Fruit fly (Drosophila melanogaster): ENCODE data around the gene CG17477.

Gene CG17477

dm6 chr3R:17115668-17116067 is 11.1 kb downstream of the CG17477 start (continued):
- TF ChIP-seq sqz (GFP tag; optimal IDR thresholded peaks at IDR 0.05) (peak; percentile 77), hb (GFP tag; IDR thresholded peaks at IDR 0.05; ENCODE audit: partially characterized antibody) (no peak), CG18599 (GFP tag; optimal IDR thresholded peaks at IDR 0.05) (peak; percentile 10), CG8388 (GFP tag; optimal IDR thresholded peaks at IDR 0.05) (no peak), corto (GFP tag; optimal IDR thresholded peaks at IDR 0.05) (no peak), CG33557 (GFP tag; optimal IDR thresholded peaks at IDR 0.05) (peak; percentile 69), fd3F (GFP tag; optimal IDR thresholded peaks at IDR 0.05) (no peak), NFAT (GFP tag; IDR thresholded peaks at IDR 0.05) (no peak), Bdp1 (GFP tag; optimal IDR thresholded peaks at IDR 0.05) (no peak), CG15479 (GFP tag; optimal IDR thresholded peaks at IDR 0.05) (no peak), CG14710 (tag; optimal IDR thresholded peaks at IDR 0.05) (peak; percentile 39), Sox100B (GFP tag; optimal IDR thresholded peaks at IDR 0.05) (peak; percentile 37), CG10543 (GFP tag; optimal IDR thresholded peaks at IDR 0.05) (peak; percentile 43), CG31441 (GFP tag; IDR thresholded peaks at IDR 0.05) (no peak; the same call in 1 of the 2 replicates), Hmr (GFP tag; optimal IDR thresholded peaks at IDR 0.05) (no peak), CG3726 (GFP tag; IDR thresholded peaks at IDR 0.05) (no peak), CG10366 (GFP tag; IDR thresholded peaks at IDR 0.05) (no peak), HmgZ (tag; optimal IDR thresholded peaks at IDR 0.05) (peak; percentile 1), CG32532 (GFP tag; IDR thresholded peaks at IDR 0.05) (no peak), Sin3A (optimal IDR thresholded peaks at IDR 0.05) (no peak), repo (GFP tag; optimal IDR thresholded peaks at IDR 0.05) (no peak), lab (GFP tag; optimal IDR thresholded peaks at IDR 0.05) (peak; percentile 73), Fer2 (tag; optimal IDR thresholded peaks at IDR 0.05) (no peak), Bgb (GFP tag; IDR thresholded peaks at IDR 0.05; ENCODE audit: partially characterized antibody) (no peak), zf30C (GFP tag; optimal IDR thresholded peaks at IDR 0.05) (no peak), CG13296 (GFP tag; optimal IDR thresholded peaks at IDR 0.05) (peak; percentile 49), CG17328 (GFP tag; IDR thresholded peaks at IDR 0.05) (no peak), kay (GFP tag; optimal IDR thresholded peaks at IDR 0.05) (no peak), CG18764 (GFP tag; optimal IDR thresholded peaks at IDR 0.05) (no peak), CG1603 (tag; optimal IDR thresholded peaks at IDR 0.05) (no peak), CG30403 (GFP tag; optimal IDR thresholded peaks at IDR 0.05) (no peak), sens (GFP tag) (peak; percentile 70), CG43689 (GFP tag; IDR thresholded peaks at IDR 0.05) (no peak), CG15073 (GFP tag; optimal IDR thresholded peaks at IDR 0.05) (no peak), CG7963 (GFP tag; IDR thresholded peaks at IDR 0.05; ENCODE audit: partially characterized antibody) (no peak), CG12744 (GFP tag; optimal IDR thresholded peaks at IDR 0.05) (no peak), Antp (GFP tag; optimal IDR thresholded peaks at IDR 0.05) (no peak), oc (tag; optimal IDR thresholded peaks at IDR 0.05) (no peak), CG8765 (GFP tag; IDR thresholded peaks at IDR 0.05) (no peak), Asciz (GFP tag; optimal IDR thresholded peaks at IDR 0.05) (peak; percentile 50), CG17385 (GFP tag; optimal IDR thresholded peaks at IDR 0.05) (no peak), CG11696 (GFP tag; IDR thresholded peaks at IDR 0.05) (no peak), Six4 (GFP tag; optimal IDR thresholded peaks at IDR 0.05) (no peak), CG2875 (GFP tag; optimal IDR thresholded peaks at IDR 0.05) (peak; percentile 37), insv (GFP tag; optimal IDR thresholded peaks at IDR 0.05) (no peak), Chrac-16 (GFP tag; optimal IDR thresholded peaks at IDR 0.05) (no peak), Awh (GFP tag; IDR thresholded peaks at IDR 0.05) (no peak), tll (GFP tag; optimal IDR thresholded peaks at IDR 0.05) (no peak), gsb (GFP tag; IDR thresholded peaks at IDR 0.05) (no peak), lmd (GFP tag; IDR thresholded peaks at IDR 0.05) (no peak), CG5180 (GFP tag; optimal IDR thresholded peaks at IDR 0.05) (no peak)

All from whole organism, embryonic.